Worm (Caenorhabditis elegans) whole organism, L3 larva: ENCODE data around the gene F22B3.5.
A peak's percentile ranks its signal among the peaks of the same experiment; 100 is the strongest.

Experiments
- R02D3.7 ChIP-seq: fragments of 150-350 bp; optimal IDR thresholded peaks from 2 replicates; lab custom pipeline; 2014; ENCODE audit warnings: missing biosample characterization, missing genetic modification characterization
- ZK546.5 ChIP-seq: sonication (generic microtip); optimal IDR thresholded peaks from 2 replicates; lab custom pipeline; 2017; ENCODE audit warnings: missing biosample characterization, missing genetic modification characterization
- aly-2 ChIP-seq: fragments of 150-350 bp; optimal IDR thresholded peaks from 2 replicates; lab custom pipeline; 2014; ENCODE audit warnings: missing biosample characterization, missing genetic modification characterization
- ama-1 ChIP-seq: fragments of 150-350 bp; optimal IDR thresholded peaks from 2 replicates; lab custom pipeline; 2018
- ceh-16 ChIP-seq: sonication (generic microtip); optimal IDR thresholded peaks from 2 replicates; lab custom pipeline; 2017; ENCODE audit warnings: missing biosample characterization, missing genetic modification characterization
- daf-12 ChIP-seq: fragments of 150-350 bp; optimal IDR thresholded peaks from 2 replicates; lab custom pipeline; 2014; ENCODE audit warnings: missing biosample characterization, missing genetic modification reagents, missing genetic modification characterization
- egl-27 ChIP-seq: sonication (generic microtip); optimal IDR thresholded peaks from 4 replicates; lab custom pipeline; 2017; ENCODE audit warnings: missing biosample characterization, missing genetic modification reagents, missing genetic modification characterization
- egl-5 ChIP-seq: fragments of 150-350 bp; optimal IDR thresholded peaks from 2 replicates; lab custom pipeline; 2017; ENCODE audit warnings: missing biosample characterization, missing genetic modification reagents, missing genetic modification characterization, inconsistent platforms
- elt-1 ChIP-seq: fragments of 150-350 bp; optimal IDR thresholded peaks from 2 replicates; lab custom pipeline; 2014; ENCODE audit warnings: missing biosample characterization, missing genetic modification characterization
- elt-2 ChIP-seq: sonication (generic microtip); optimal IDR thresholded peaks from 2 replicates; lab custom pipeline; 2016; ENCODE audit warnings: missing genetic modification reagents, mild to moderate bottlenecking, missing genetic modification characterization, missing compliant biosample characterization
- elt-3 ChIP-seq, 3 experiments: fragments of 150-350 bp in 1 of 3; sonication (generic microtip) in 2 of 3; optimal IDR thresholded peaks; 2 replicates in 2 of 3; 4 replicates in 1 of 3; lab custom pipeline; 2014 to 2017; ENCODE audit warnings: missing biosample characterization in 3 of 3, missing genetic modification characterization in 3 of 3
- eor-1 ChIP-seq, 2 experiments: fragments of 150-350 bp; optimal IDR thresholded peaks; 2 replicates each; lab custom pipeline; 2014 to 2018; ENCODE audit warnings: missing biosample characterization in 2 of 2, missing genetic modification characterization in 2 of 2
- fkh-10 ChIP-seq: sonication (generic microtip); optimal IDR thresholded peaks from 2 replicates; lab custom pipeline; 2017; ENCODE audit warnings: missing biosample characterization, missing genetic modification reagents, missing genetic modification characterization
- fos-1 ChIP-seq: fragments of 150-350 bp; optimal IDR thresholded peaks from 2 replicates; lab custom pipeline; 2014; ENCODE audit warnings: missing biosample characterization, missing genetic modification characterization
- hmg-11 ChIP-seq: sonication (generic microtip); optimal IDR thresholded peaks from 2 replicates; lab custom pipeline; 2016; ENCODE audit warnings: missing genetic modification characterization, missing compliant biosample characterization
- jun-1 ChIP-seq: fragments of 150-350 bp; optimal IDR thresholded peaks from 2 replicates; lab custom pipeline; 2014; ENCODE audit warnings: missing biosample characterization, missing genetic modification reagents, missing genetic modification characterization
- lin-15B ChIP-seq: fragments of 150-350 bp; optimal IDR thresholded peaks from 2 replicates; lab custom pipeline; 2014; ENCODE audit warnings: missing biosample characterization, missing genetic modification characterization
- lin-39 ChIP-seq: fragments of 150-350 bp; optimal IDR thresholded peaks from 2 replicates; lab custom pipeline; 2018; ENCODE audit warnings: missing biosample characterization, missing genetic modification reagents, missing genetic modification characterization
- lsy-12 ChIP-seq: sonication (generic microtip); optimal IDR thresholded peaks from 2 replicates; lab custom pipeline; 2016; ENCODE audit warnings: mild to moderate bottlenecking, missing genetic modification characterization, missing compliant biosample characterization
- mdl-1 ChIP-seq: fragments of 150-350 bp; optimal IDR thresholded peaks from 2 replicates; lab custom pipeline; 2014; ENCODE audit warnings: missing biosample characterization, missing genetic modification characterization
- nfya-1 ChIP-seq: sonication (generic microtip); optimal IDR thresholded peaks from 2 replicates; lab custom pipeline; 2017; ENCODE audit warnings: missing genetic modification characterization, mild to moderate bottlenecking, missing compliant biosample characterization, antibody characterized with exemption, moderate library complexity; ENCODE audit not compliant: insufficient read depth
- nhr-11 ChIP-seq: fragments of 150-350 bp; optimal IDR thresholded peaks from 2 replicates; lab custom pipeline; 2014; ENCODE audit warnings: missing biosample characterization, missing genetic modification characterization
- nhr-12 ChIP-seq: fragments of 150-350 bp; optimal IDR thresholded peaks from 2 replicates; lab custom pipeline; 2014; ENCODE audit warnings: missing biosample characterization, missing genetic modification characterization
- nhr-23 ChIP-seq: fragments of 150-350 bp; optimal IDR thresholded peaks from 2 replicates; lab custom pipeline; 2014; ENCODE audit warnings: missing biosample characterization, missing genetic modification reagents, missing genetic modification characterization
- nhr-237 ChIP-seq: fragments of 150-350 bp; optimal IDR thresholded peaks from 2 replicates; lab custom pipeline; 2014; ENCODE audit warnings: missing biosample characterization, missing genetic modification characterization
- nhr-25 ChIP-seq: sonication (generic microtip); optimal IDR thresholded peaks from 2 replicates; lab custom pipeline; 2017; ENCODE audit warnings: missing biosample characterization, missing genetic modification characterization
- nhr-43 ChIP-seq: sonication (generic microtip); optimal IDR thresholded peaks from 2 replicates; lab custom pipeline; 2016; ENCODE audit warnings: mild to moderate bottlenecking, missing genetic modification characterization, missing compliant biosample characterization; ENCODE audit not compliant: poor library complexity, severe bottlenecking
- nhr-67 ChIP-seq: fragments of 150-350 bp; optimal IDR thresholded peaks from 2 replicates; lab custom pipeline; 2014; ENCODE audit warnings: missing biosample characterization, missing genetic modification characterization
- nhr-76 ChIP-seq: fragments of 150-350 bp; sonication (generic microtip); optimal IDR thresholded peaks from 5 replicates; lab custom pipeline; 2014; ENCODE audit warnings: missing biosample characterization, missing genetic modification characterization
- nhr-77 ChIP-seq: fragments of 150-350 bp; optimal IDR thresholded peaks from 2 replicates; lab custom pipeline; 2014; ENCODE audit warnings: missing biosample characterization, missing genetic modification characterization
- pha-4 ChIP-seq: fragments of 150-350 bp; optimal IDR thresholded peaks from 2 replicates; lab custom pipeline; 2014; ENCODE audit warnings: missing biosample characterization, missing genetic modification reagents, missing genetic modification characterization
- pqm-1 ChIP-seq: fragments of 150-350 bp; optimal IDR thresholded peaks from 2 replicates; lab custom pipeline; 2017; ENCODE audit warnings: missing biosample characterization, missing genetic modification characterization, inconsistent platforms
- sea-2 ChIP-seq: fragments of 150-350 bp; sonication (generic microtip); optimal IDR thresholded peaks from 4 replicates; lab custom pipeline; 2014; ENCODE audit warnings: missing biosample characterization, missing genetic modification reagents, missing genetic modification characterization
- skn-1 ChIP-seq: fragments of 150-350 bp; optimal IDR thresholded peaks from 2 replicates; lab custom pipeline; 2014; ENCODE audit warnings: missing biosample characterization, missing genetic modification characterization
- snpc-4 ChIP-seq: fragments of 150-350 bp; optimal IDR thresholded peaks from 2 replicates; lab custom pipeline; 2014; ENCODE audit warnings: missing biosample characterization, missing genetic modification characterization
- tbx-2 ChIP-seq: sonication (generic microtip); optimal IDR thresholded peaks from 2 replicates; lab custom pipeline; 2016; ENCODE audit warnings: mild to moderate bottlenecking, missing genetic modification characterization, missing compliant biosample characterization
- unc-39 ChIP-seq: sonication (generic microtip); optimal IDR thresholded peaks from 4 replicates; lab custom pipeline; 2017; ENCODE audit warnings: missing biosample characterization, missing genetic modification characterization
- unc-62 ChIP-seq: fragments of 150-350 bp; sonication (generic microtip); optimal IDR thresholded peaks from 4 replicates; lab custom pipeline; 2014; ENCODE audit warnings: missing biosample characterization, missing genetic modification reagents, missing genetic modification characterization
- zag-1 ChIP-seq: fragments of 150-350 bp; optimal IDR thresholded peaks from 2 replicates; lab custom pipeline; 2014; ENCODE audit warnings: missing biosample characterization, missing genetic modification characterization
- ztf-11 ChIP-seq: fragments of 150-350 bp; optimal IDR thresholded peaks from 2 replicates; lab custom pipeline; 2014; ENCODE audit warnings: missing biosample characterization, missing genetic modification characterization
- ztf-4 ChIP-seq: fragments of 150-350 bp; optimal IDR thresholded peaks from 2 replicates; lab custom pipeline; 2014; ENCODE audit warnings: missing biosample characterization, missing genetic modification characterization

The F22B3.5 gene

ce11 chrIV:11455824-11456223 lies 39.2 kb upstream of the F22B3.5 start:
- TF ChIP-seq unc-62 (no peak), nfya-1 (no peak), elt-2 (no peak), ZK546.5 (tag; lab: Kevin White, UChicago) (no peak), nhr-23 (tag; lab: Kevin White, UChicago) (no peak), nhr-76 (tag; lab: Kevin White, UChicago) (no peak), nhr-12 (tag; lab: Kevin White, UChicago) (no peak), daf-12 (tag; lab: Kevin White, UChicago) (no peak)
- TF ChIP-seq, all 47 proteins: peak for 0

DNA sequence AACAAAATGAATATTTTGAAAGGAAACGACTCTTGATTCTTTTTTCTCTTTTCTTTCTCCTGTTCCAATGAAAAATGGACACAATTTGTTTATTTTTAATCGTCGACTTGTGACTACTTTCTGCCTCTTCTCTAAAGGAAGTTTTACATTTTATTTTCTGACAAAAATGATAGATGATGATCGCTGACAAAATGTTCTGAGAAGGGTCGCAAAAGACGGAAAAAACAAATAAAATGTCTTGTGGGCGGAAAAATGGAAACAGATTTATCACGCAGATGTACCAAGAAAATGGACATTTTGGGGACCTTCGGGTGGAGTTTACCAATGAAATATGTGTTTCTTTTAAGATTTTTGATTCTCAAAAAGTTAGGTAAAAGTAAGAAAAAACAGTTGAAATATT lies 36.3 kb upstream of the F22B3.5 start:
- no peak for TF ChIP-seq egl-5 (tag; lab: Kevin White, UChicago)
- TF ChIP-seq elt-1: no peak
- TF ChIP-seq elt-3 (tag; optimal IDR thresholded peaks at IDR 0.05; lab: Kevin White, UChicago): no peak
- TF ChIP-seq lin-39: peak; percentile 55
- TF ChIP-seq ztf-4 (tag; lab: Kevin White, UChicago): no peak
- TF ChIP-seq nhr-23 (tag; lab: Kevin White, UChicago): no peak

ce11 chrIV:11438255-11438654 lies 21.6 kb upstream of the F22B3.5 start:
- TF ChIP-seq pha-4 (peak; percentile 89), egl-5 (tag; lab: Kevin White, UChicago) (no peak), ceh-16 (tag; lab: Kevin White, UChicago) (no peak), aly-2 (tag; lab: Kevin White, UChicago) (no peak)

ce11 chrIV:11435761-11436160 lies 19.1 kb upstream of the F22B3.5 start:
- no peak for TF ChIP-seq unc-39
- TF ChIP-seq egl-27 (tag; lab: Kevin White, UChicago): no peak
- no peak for TF ChIP-seq fkh-10
- TF ChIP-seq nfya-1: no peak
- no peak for TF ChIP-seq nhr-43
- no peak for TF ChIP-seq aly-2 (tag; lab: Kevin White, UChicago)
- no peak for TF ChIP-seq nhr-11
- TF ChIP-seq nhr-67 (tag; lab: Kevin White, UChicago): no peak
- no peak for TF ChIP-seq ztf-11 (tag; lab: Kevin White, UChicago)
- TF ChIP-seq sea-2 (GFP tag; lab: Kevin White, UChicago): no peak

DNA sequence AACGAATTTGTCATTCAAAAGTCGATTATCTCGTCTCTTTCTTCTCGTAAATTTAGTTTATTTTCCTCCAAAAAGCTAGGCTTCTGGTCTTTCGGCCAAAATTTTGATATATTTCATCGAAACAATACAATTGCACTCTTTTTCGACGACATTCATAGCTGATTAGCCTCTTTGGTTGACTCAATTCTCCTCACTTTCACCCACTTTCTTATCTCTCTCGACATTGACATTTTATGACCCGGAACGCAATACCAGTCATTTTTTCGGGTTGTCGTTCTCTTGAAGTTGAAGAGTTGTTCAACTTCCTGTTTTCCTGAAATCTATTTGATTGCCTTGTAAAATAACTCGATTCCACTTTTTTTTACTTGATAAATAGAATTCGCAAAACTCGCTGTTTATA lies 18.0 kb upstream of the F22B3.5 start:
- TF ChIP-seq elt-2 (peak; percentile 64), egl-5 (tag; lab: Kevin White, UChicago) (peak; percentile 19), lsy-12 (tag; lab: Kevin White, UChicago) (no peak)
- TF ChIP-seq, all 47 proteins: peak for 2

DNA sequence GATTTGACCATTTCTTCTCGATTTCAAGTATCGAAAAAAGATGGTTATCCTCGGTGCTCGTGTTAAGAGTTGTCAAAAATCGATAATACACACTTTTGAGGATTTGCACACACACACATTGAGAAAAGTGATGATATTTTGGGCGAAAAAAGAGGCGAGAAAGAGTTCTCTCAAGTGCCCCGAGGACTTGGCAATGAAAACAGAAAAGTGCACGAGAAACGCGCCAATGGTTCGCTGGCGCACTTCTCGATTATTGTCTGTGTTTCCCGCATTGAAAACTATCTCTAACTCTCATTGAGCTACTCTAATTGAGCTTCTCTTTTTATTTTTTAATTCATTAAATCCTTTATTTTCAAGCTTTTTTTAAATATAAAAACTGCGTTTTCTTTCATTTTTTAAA lies 17.1 kb upstream of the F22B3.5 start:
- no peak for TF ChIP-seq zag-1 (tag; lab: Kevin White, UChicago)
- TF ChIP-seq sea-2 (GFP tag; lab: Kevin White, UChicago): no peak
- peak; percentile 27 for TF ChIP-seq egl-27 (tag; lab: Kevin White, UChicago)
- peak; percentile 89 for TF ChIP-seq pha-4
- peak; percentile 13 for TF ChIP-seq fkh-10
- TF ChIP-seq nhr-11: no peak
- no peak for TF ChIP-seq nhr-12 (tag; lab: Kevin White, UChicago)
- peak; percentile 54 for TF ChIP-seq lin-39
- TF ChIP-seq nhr-76 (tag; lab: Kevin White, UChicago): no peak
- peak; percentile 76 for TF ChIP-seq hmg-11 (tag; lab: Kevin White, UChicago)
- no peak for TF ChIP-seq elt-3 (tag; optimal IDR thresholded peaks at IDR 0.05; lab: Kevin White, UChicago)
- no peak for TF ChIP-seq ceh-16 (tag; lab: Kevin White, UChicago)
- no peak for TF ChIP-seq daf-12 (tag; lab: Kevin White, UChicago)
- no peak for TF ChIP-seq unc-62
- no peak for TF ChIP-seq fos-1 (tag; lab: Kevin White, UChicago)
- TF ChIP-seq snpc-4 (tag; lab: Kevin White, UChicago): peak; percentile 58
- no peak for TF ChIP-seq ama-1
- TF ChIP-seq lin-15B (tag; lab: Kevin White, UChicago): peak; percentile 69
- no peak for TF ChIP-seq skn-1 (tag; lab: Kevin White, UChicago)
- TF ChIP-seq nhr-77: no peak
- TF ChIP-seq pqm-1 (tag; lab: Kevin White, UChicago): no peak
- no peak for TF ChIP-seq aly-2 (tag; lab: Kevin White, UChicago)
- peak; percentile 30 for TF ChIP-seq nhr-23 (tag; lab: Kevin White, UChicago)
- peak; percentile 23 for TF ChIP-seq nhr-25 (tag; lab: Kevin White, UChicago)
- peak; percentile 47 for TF ChIP-seq R02D3.7
- TF ChIP-seq tbx-2 (tag; lab: Kevin White, UChicago): peak; percentile 41
- TF ChIP-seq elt-1: no peak
- TF ChIP-seq elt-2: peak; percentile 24
- TF ChIP-seq nfya-1: peak; percentile 76
- TF ChIP-seq mdl-1 (tag; lab: Kevin White, UChicago): no peak
- no peak for TF ChIP-seq ztf-4 (tag; lab: Kevin White, UChicago)
- peak; percentile 25 for TF ChIP-seq jun-1 (tag; lab: Kevin White, UChicago)
- TF ChIP-seq nhr-43: no peak
- no peak for TF ChIP-seq eor-1 (tag; optimal IDR thresholded peaks at IDR 0.05; lab: Kevin White, UChicago)
- TF ChIP-seq nhr-237: no peak
